Worm (Caenorhabditis elegans): ENCODE measurements around the gene comt-4.

The comt-4 gene

ce11 chrV:2004659-2005058 is 45.3 kb downstream of the comt-4 start, which contains the start of gene cysl-4:
TSS of gene cysl-4 (plus strand) at chrV:2004959.
- TF ChIP-seq nhr-90 (tag; optimal IDR thresholded peaks at IDR 0.05): no peak
- no peak for TF ChIP-seq snpc-1.3 (tag; optimal IDR thresholded peaks at IDR 0.05; ENCODE audit: insufficient read depth)
- no peak for TF ChIP-seq ceh-27 (GFP tag; optimal IDR thresholded peaks at IDR 0.05)
- TF ChIP-seq C17E4.6 (GFP tag; IDR thresholded peaks at IDR 0.05): no peak
- no peak for TF ChIP-seq let-526 (GFP tag; IDR thresholded peaks at IDR 0.05)
- no peak for TF ChIP-seq xnd-1 (tag; optimal IDR thresholded peaks at IDR 0.05)
- TF ChIP-seq F10E7.11 (tag; optimal IDR thresholded peaks at IDR 0.05): no peak
- TF ChIP-seq let-607 (tag; optimal IDR thresholded peaks at IDR 0.05): no peak
- TF ChIP-seq F33H1.4 (GFP tag; IDR thresholded peaks at IDR 0.05): no peak
- TF ChIP-seq K11D2.4 (GFP tag; IDR thresholded peaks at IDR 0.05): no peak
- no peak for TF ChIP-seq egrh-3 (GFP tag; IDR thresholded peaks at IDR 0.05)
- no peak for TF ChIP-seq ztf-26 (tag; optimal IDR thresholded peaks at IDR 0.05)
- TF ChIP-seq nhr-80 (tag; optimal IDR thresholded peaks at IDR 0.05): no peak
- no peak for TF ChIP-seq snpc-1.1 (tag; optimal IDR thresholded peaks at IDR 0.05; ENCODE audit: insufficient read depth)
- TF ChIP-seq ztf-25 (GFP tag; IDR thresholded peaks at IDR 0.05): no peak
- TF ChIP-seq Y53G8AR.9 (GFP tag; conservative IDR thresholded peaks at IDR 0.05): no peak
- TF ChIP-seq mel-28 (tag; optimal IDR thresholded peaks at IDR 0.05; ENCODE audit: borderline replicate concordance): no peak

- TF ChIP-seq ceh-58 (GFP tag; IDR thresholded peaks at IDR 0.05) (0 out of 2 replicates have a peak, but pooled peaks have one; percentile 38), nfyb-1 (GFP tag; IDR thresholded peaks at IDR 0.05) (no peak), ztf-22 (GFP tag; optimal IDR thresholded peaks at IDR 0.05) (no peak), ets-4 (GFP tag; optimal IDR thresholded peaks at IDR 0.05) (no peak), zfh-2 (GFP tag; conservative IDR thresholded peaks at IDR 0.05) (0 out of 2 replicates have a peak, but pooled peaks have one; percentile 6), attf-3 (GFP tag; conservative IDR thresholded peaks at IDR 0.05) (no peak)
Observed at ce11 chrV:2004229-2004628, 45.8 kb downstream of the comt-4 start, which contains the start of gene clec-206. TSS of gene clec-206 (minus strand) at chrV:2004329.

ce11 chrV:1999531-2000094 is 50.4 kb downstream of the comt-4 start, which contains the start of gene alh-5:
TSS of gene alh-5 (minus strand) at chrV:1999581.
- TF ChIP-seq hlh-26 (GFP tag; conservative IDR thresholded peaks at IDR 0.05) (no peak), F37B4.10 (GFP tag; IDR thresholded peaks at IDR 0.05) (no peak), nhr-80 (tag; optimal IDR thresholded peaks at IDR 0.05) (peak; percentile 19), ceh-58 (GFP tag; IDR thresholded peaks at IDR 0.05) (no peak), somi-1 (GFP tag; optimal IDR thresholded peaks at IDR 0.05) (no peak), aptf-2 (GFP tag; conservative IDR thresholded peaks at IDR 0.05) (no peak), F10E7.11 (tag; optimal IDR thresholded peaks at IDR 0.05) (no peak), cebp-2 (GFP tag; IDR thresholded peaks at IDR 0.05) (no peak)
